Fruit fly (Drosophila melanogaster): ENCODE results near the gene CG4537.

dm6 chr2L:9894871-9895364, 4.2 kb downstream of the CG4537 start, which contains the start of gene Bka:
- TF ChIP-seq EcR (GFP tag; optimal IDR thresholded peaks at IDR 0.05) (no peak), CG8478 (optimal IDR thresholded peaks at IDR 0.05) (no peak), usp (GFP tag; optimal IDR thresholded peaks at IDR 0.05) (no peak), Dll (optimal IDR thresholded peaks at IDR 0.05) (no peak), psq (optimal IDR thresholded peaks at IDR 0.05) (no peak)

All from whole organism.